Fruit fly (Drosophila melanogaster) whole organism, wandering third instar larva: Measurements from ENCODE around the gene CG15864.

Experiments
- Dfd ChIP-seq: fragments of >200 bp; optimal IDR thresholded peaks from 2 replicates; lab custom pipeline; 2017; ENCODE audit warnings: missing biosample characterization, missing genetic modification characterization
- Hr78 ChIP-seq: fragments of >200 bp; optimal IDR thresholded peaks from 2 replicates; lab custom pipeline; 2017; ENCODE audit warnings: missing biosample characterization, missing genetic modification characterization
- Myc ChIP-seq: fragments of >200 bp; optimal IDR thresholded peaks from 2 replicates; lab custom pipeline; 2017
- OdsH ChIP-seq: fragments of 200-800 bp; sonication (Bioruptor generic); optimal IDR thresholded peaks from 2 replicates; lab custom pipeline; 2016; ENCODE audit warnings: missing biosample characterization, mild to moderate bottlenecking, missing genetic modification characterization
- br ChIP-seq: fragments of 200-800 bp; sonication (Bioruptor generic); optimal IDR thresholded peaks from 2 replicates; lab custom pipeline; 2016; ENCODE audit warnings: missing biosample characterization, missing genetic modification characterization
- dmrt93B ChIP-seq: fragments of 200-800 bp; sonication (Bioruptor generic); optimal IDR thresholded peaks from 2 replicates; lab custom pipeline; 2018; ENCODE audit warnings: missing biosample characterization, mild to moderate bottlenecking, missing genetic modification characterization
- ey ChIP-seq: fragments of 200-800 bp; sonication (Bioruptor generic); optimal IDR thresholded peaks from 2 replicates; lab custom pipeline; 2016; ENCODE audit warnings: missing biosample characterization, missing genetic modification characterization
- fru ChIP-seq: fragments of 200-800 bp; sonication (Bioruptor generic); optimal IDR thresholded peaks from 3 replicates; lab custom pipeline; 2016; ENCODE audit warnings: missing biosample characterization, mild to moderate bottlenecking, missing genetic modification characterization
- h ChIP-seq: fragments of 200-800 bp; sonication (Bioruptor generic); optimal IDR thresholded peaks from 3 replicates; lab custom pipeline; 2016; ENCODE audit warnings: missing biosample characterization, mild to moderate bottlenecking, missing genetic modification characterization
- jim ChIP-seq: fragments of 175-275, 200-325 bp; sonication (Bioruptor generic); optimal IDR thresholded peaks from 2 replicates; lab custom pipeline; 2016; ENCODE audit warnings: missing biosample characterization, mild to moderate bottlenecking, missing genetic modification characterization
- pan ChIP-seq: fragments of >200 bp; optimal IDR thresholded peaks from 2 replicates; lab custom pipeline; 2017
- sv ChIP-seq: fragments of 200-800 bp; sonication (Bioruptor generic); optimal IDR thresholded peaks from 3 replicates; lab custom pipeline; 2016; ENCODE audit warnings: missing biosample characterization, missing genetic modification characterization
- tai ChIP-seq: sonication (Bioruptor generic); optimal IDR thresholded peaks from 2 replicates; lab custom pipeline; 2016; ENCODE audit warnings: missing biosample characterization, missing genetic modification characterization

DNA sequence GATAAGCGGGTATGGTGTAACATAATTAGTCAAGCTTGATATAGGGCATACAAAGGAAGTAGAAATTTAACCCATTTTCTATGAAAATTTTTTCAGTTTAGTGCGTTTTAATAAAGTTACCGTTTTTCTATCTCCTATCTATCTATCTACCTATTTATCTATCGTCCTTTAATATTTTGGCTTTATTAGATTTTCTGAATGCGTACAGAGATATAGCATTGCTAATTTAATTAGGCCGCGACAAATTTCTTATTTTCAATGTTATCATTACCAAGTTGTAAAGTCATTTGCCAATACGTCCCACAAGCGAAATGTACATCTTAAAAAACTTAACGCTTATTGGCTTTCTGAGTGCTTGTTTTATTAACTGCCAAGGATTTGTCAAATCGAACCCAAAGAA, at the start of gene CG15864:
- TF ChIP-seq OdsH (GFP tag; lab: Kevin White, UChicago), result no peak
- TF ChIP-seq Hr78, result no peak
- TF ChIP-seq br (GFP tag; lab: Kevin White, UChicago), result no peak
- no peak for TF ChIP-seq h (GFP tag; lab: Kevin White, UChicago)
- no peak for TF ChIP-seq fru (GFP tag; lab: Kevin White, UChicago)
- TF ChIP-seq pan (lab: Kevin White, UChicago), result no peak
- TF ChIP-seq jim (GFP tag; lab: Kevin White, UChicago), result no peak
- TF ChIP-seq Dfd (GFP tag; lab: Kevin White, UChicago), result no peak
- TF ChIP-seq ey (GFP tag; lab: Kevin White, UChicago), result no peak
- TF ChIP-seq tai (GFP tag; lab: Kevin White, UChicago), result no peak
- no peak for TF ChIP-seq sv (GFP tag; lab: Kevin White, UChicago)
- no peak for TF ChIP-seq dmrt93B (GFP tag; lab: Kevin White, UChicago)
- TF ChIP-seq Myc (lab: Kevin White, UChicago), result no peak
